Fruit fly (Drosophila melanogaster) whole organism, embryonic: ENCODE data around the gene AIMP2.
A peak's percentile ranks its signal among the peaks of the same experiment; 100 is the strongest.

Experiments
- Atf-2 ChIP-seq: fragments of 200-800 bp; sonication (Bioruptor generic); optimal IDR thresholded peaks from 2 replicates; lab custom pipeline; 2016; ENCODE audit warnings: missing biosample characterization, missing genetic modification characterization
- Atf3 ChIP-seq: fragments of 200-800 bp; sonication (Bioruptor generic); optimal IDR thresholded peaks from 3 replicates; lab custom pipeline; 2016; ENCODE audit warnings: missing biosample characterization, missing genetic modification characterization
- CG1024 ChIP-seq: fragments of 200-800 bp; sonication (Bioruptor generic); IDR thresholded peaks from 2 replicates; pipeline ENCODE4 v1.3.6; 2022; ENCODE audit warnings: missing biosample characterization, missing genetic modification characterization
- CG10543 ChIP-seq: fragments of 200-800 bp; sonication (Bioruptor generic); optimal IDR thresholded peaks from 3 replicates; lab custom pipeline; 2017; ENCODE audit warnings: missing biosample characterization, mild to moderate bottlenecking, missing genetic modification characterization, moderate library complexity
- CG12219 ChIP-seq: fragments of 200-800 bp; sonication (Bioruptor generic); optimal IDR thresholded peaks from 3 replicates; lab custom pipeline; 2018; ENCODE audit warnings: missing biosample characterization, mild to moderate bottlenecking, missing genetic modification characterization
- CG12769 ChIP-seq: fragments of 200-800 bp; sonication (Bioruptor generic); optimal IDR thresholded peaks from 2 replicates; lab custom pipeline; 2019; ENCODE audit warnings: missing biosample characterization, mild to moderate bottlenecking, missing genetic modification characterization, moderate library complexity
- CG13123 ChIP-seq: fragments of 200-800 bp; sonication (Bioruptor generic); optimal IDR thresholded peaks from 2 replicates; lab custom pipeline; 2016; ENCODE audit warnings: missing biosample characterization, missing genetic modification characterization
- CG15601 ChIP-seq: fragments of 200-800 bp; sonication (Bioruptor generic); optimal IDR thresholded peaks from 3 replicates; lab custom pipeline; 2019; ENCODE audit warnings: missing biosample characterization, mild to moderate bottlenecking, missing genetic modification characterization, moderate library complexity
- CG17385 ChIP-seq: fragments of 200-800 bp; sonication (Bioruptor generic); optimal IDR thresholded peaks from 3 replicates; lab custom pipeline; 2018; ENCODE audit warnings: missing biosample characterization, mild to moderate bottlenecking, missing genetic modification characterization
- CG18764 ChIP-seq: fragments of 200-800 bp; sonication (Bioruptor generic); optimal IDR thresholded peaks from 3 replicates; lab custom pipeline; 2016; ENCODE audit warnings: missing biosample characterization, missing genetic modification characterization
- CG2129 ChIP-seq: fragments of 200-800 bp; sonication (Bioruptor generic); IDR thresholded peaks from 2 replicates; pipeline ENCODE4 v1.3.6; 2022; ENCODE audit warnings: missing biosample characterization, missing genetic modification characterization; ENCODE audit not compliant: partially characterized antibody
- CG31365 ChIP-seq: fragments of 200-800 bp; sonication (Bioruptor generic); optimal IDR thresholded peaks from 2 replicates; lab custom pipeline; 2018; ENCODE audit warnings: missing biosample characterization, mild to moderate bottlenecking, missing genetic modification characterization
- CG31441 ChIP-seq: fragments of 200-800 bp; sonication (Bioruptor generic); IDR thresholded peaks from 2 replicates; pipeline ENCODE4 v1.3.6; 2022; ENCODE audit warnings: missing biosample characterization, missing genetic modification characterization
- CG3726 ChIP-seq: fragments of 200-800 bp; sonication (Bioruptor generic); IDR thresholded peaks from 3 replicates; pipeline ENCODE4, ENCODE4 v1.3.6; 2022; ENCODE audit warnings: missing biosample characterization, missing genetic modification characterization
- CG4360 ChIP-seq: fragments of 200-800 bp; sonication (Bioruptor generic); IDR thresholded peaks from 2 replicates; pipeline ENCODE4 v1.3.6; 2022; ENCODE audit warnings: missing biosample characterization, missing genetic modification characterization
- CG6689 ChIP-seq: fragments of 200-800 bp; sonication (Bioruptor generic); IDR thresholded peaks from 2 replicates; pipeline ENCODE4 v1.3.6; 2022; ENCODE audit warnings: missing biosample characterization, missing genetic modification characterization
- CG7963 ChIP-seq: fragments of 200-800 bp; sonication (Bioruptor generic); IDR thresholded peaks from 3 replicates; pipeline ENCODE4 v1.3.6; 2022; ENCODE audit warnings: missing biosample characterization, missing genetic modification characterization; ENCODE audit not compliant: partially characterized antibody
- CG9817 ChIP-seq: fragments of 200-800 bp; sonication (Bioruptor generic); optimal IDR thresholded peaks from 2 replicates; lab custom pipeline; 2018; ENCODE audit warnings: missing biosample characterization, mild to moderate bottlenecking, missing genetic modification characterization, moderate library complexity
- CTCF ChIP-seq: fragments of 200-800 bp; sonication (Bioruptor generic); optimal IDR thresholded peaks from 2 replicates; lab custom pipeline; 2017; ENCODE audit warnings: missing biosample characterization, mild to moderate bottlenecking, missing genetic modification characterization, moderate library complexity
- CrebB ChIP-seq: fragments of 200-800 bp; sonication (Bioruptor generic); optimal IDR thresholded peaks from 3 replicates; lab custom pipeline; 2018; ENCODE audit warnings: missing biosample characterization, mild to moderate bottlenecking, missing genetic modification characterization
- Dek ChIP-seq: fragments of 200-800 bp; sonication (Bioruptor generic); optimal IDR thresholded peaks from 3 replicates; lab custom pipeline; 2019; ENCODE audit warnings: missing biosample characterization, mild to moderate bottlenecking, missing genetic modification characterization, moderate library complexity
- Dip3 ChIP-seq: fragments of 200-800 bp; sonication (Bioruptor generic); optimal IDR thresholded peaks from 3 replicates; lab custom pipeline; 2016; ENCODE audit warnings: missing biosample characterization, missing genetic modification characterization
- HLH3B ChIP-seq: fragments of 200-800 bp; sonication (Bioruptor generic); IDR thresholded peaks from 2 replicates; pipeline ENCODE4 v1.3.6; 2022; ENCODE audit warnings: missing biosample characterization, missing genetic modification characterization
- Mad ChIP-seq: fragments of 200-800 bp; sonication (Bioruptor generic); optimal IDR thresholded peaks from 2 replicates; lab custom pipeline; 2016; ENCODE audit warnings: missing biosample characterization, missing genetic modification characterization
- NK7.1 ChIP-seq: fragments of 200-800 bp; sonication (Bioruptor generic); optimal IDR thresholded peaks from 3 replicates; lab custom pipeline; 2016; ENCODE audit warnings: missing biosample characterization, missing genetic modification characterization
- Neu2 ChIP-seq: fragments of 200-800 bp; sonication (Bioruptor generic); optimal IDR thresholded peaks from 3 replicates; lab custom pipeline; 2016; ENCODE audit warnings: missing biosample characterization, missing genetic modification characterization, borderline replicate concordance
- Oli ChIP-seq: fragments of 200-800 bp; sonication (Bioruptor generic); optimal IDR thresholded peaks from 2 replicates; lab custom pipeline; 2018; ENCODE audit warnings: missing biosample characterization, mild to moderate bottlenecking, missing genetic modification characterization, moderate library complexity
- Scr ChIP-seq: fragments of 200-800 bp; sonication (Bioruptor generic); IDR thresholded peaks from 2 replicates; pipeline ENCODE4 v1.3.6; 2022; ENCODE audit warnings: missing biosample characterization, missing genetic modification characterization; ENCODE audit not compliant: partially characterized antibody
- Side ChIP-seq: fragments of 200-800 bp; sonication (Bioruptor generic); optimal IDR thresholded peaks from 2 replicates; lab custom pipeline; 2016; ENCODE audit warnings: missing biosample characterization, missing genetic modification characterization
- Stat92E ChIP-seq, 3 experiments: fragments of >200 bp in 2 of 3; fragments of 200-800 bp in 1 of 3; sonication (Bioruptor generic) in 1 of 3; optimal IDR thresholded peaks; 2 replicates each; lab custom pipeline; 2017 to 2019; ENCODE audit warnings: missing biosample characterization in 3 of 3, missing genetic modification characterization in 3 of 3, mild to moderate bottlenecking in 1 of 3, moderate library complexity in 1 of 3
- ap ChIP-seq: fragments of 200-800 bp; sonication (Bioruptor generic); IDR thresholded peaks from 2 replicates; pipeline ENCODE4 v1.3.6; 2022; ENCODE audit warnings: missing biosample characterization, missing genetic modification characterization
- bsh ChIP-seq, 2 experiments: fragments of 200-800 bp; sonication (Bioruptor generic); optimal IDR thresholded peaks; 2 replicates each; lab custom pipeline; 2017 to 2018; ENCODE audit warnings: mild to moderate bottlenecking in 2 of 2, missing biosample characterization in 2 of 2, missing genetic modification characterization in 2 of 2, moderate library complexity in 1 of 2
- chinmo ChIP-seq: fragments of 200-800 bp; sonication (Bioruptor generic); IDR thresholded peaks from 4 replicates; pipeline ENCODE4 v1.3.6; 2022; ENCODE audit warnings: missing biosample characterization, missing genetic modification characterization; ENCODE audit not compliant: partially characterized antibody
- crc ChIP-seq: fragments of 200-800 bp; sonication (Bioruptor generic); optimal IDR thresholded peaks from 2 replicates; lab custom pipeline; 2016; ENCODE audit warnings: missing biosample characterization, missing genetic modification characterization
- ewg ChIP-seq: fragments of 200-800 bp; sonication (Bioruptor generic); optimal IDR thresholded peaks from 3 replicates; lab custom pipeline; 2017; ENCODE audit warnings: mild to moderate bottlenecking, missing biosample characterization, missing genetic modification reagents, missing genetic modification characterization
- exex ChIP-seq: fragments of 200-800 bp; sonication (Bioruptor generic); optimal IDR thresholded peaks from 4 replicates; lab custom pipeline; 2018; ENCODE audit warnings: missing biosample characterization, mild to moderate bottlenecking, missing genetic modification characterization, moderate library complexity
- fd102C ChIP-seq: fragments of 200-800 bp; sonication (Bioruptor generic); optimal IDR thresholded peaks from 2 replicates; lab custom pipeline; 2018; ENCODE audit warnings: missing biosample characterization, mild to moderate bottlenecking, missing genetic modification characterization, moderate library complexity
- fd3F ChIP-seq: fragments of 200-800 bp; sonication (Bioruptor generic); optimal IDR thresholded peaks from 2 replicates; lab custom pipeline; 2018; ENCODE audit warnings: missing biosample characterization, mild to moderate bottlenecking, missing genetic modification characterization, moderate library complexity
- fu2 ChIP-seq: fragments of 200-800 bp; sonication (Bioruptor generic); optimal IDR thresholded peaks from 2 replicates; lab custom pipeline; 2016; ENCODE audit warnings: missing biosample characterization, missing genetic modification characterization
- mirr ChIP-seq: fragments of 200-800 bp; sonication (Bioruptor generic); optimal IDR thresholded peaks from 3 replicates; lab custom pipeline; 2018; ENCODE audit warnings: missing biosample characterization, mild to moderate bottlenecking, missing genetic modification characterization
- onecut ChIP-seq: fragments of 200-800 bp; sonication (Bioruptor generic); IDR thresholded peaks from 2 replicates; pipeline ENCODE4 v1.3.6; 2022; ENCODE audit warnings: missing biosample characterization, missing genetic modification characterization
- otp ChIP-seq: fragments of 200-800 bp; sonication (Bioruptor generic); IDR thresholded peaks from 3 replicates; pipeline ENCODE4, ENCODE4 v1.3.6; 2022; ENCODE audit warnings: missing biosample characterization, missing genetic modification characterization
- peb ChIP-seq: fragments of 200-800 bp; sonication (Bioruptor generic); IDR thresholded peaks from 2 replicates; pipeline ENCODE4 v1.3.6; 2022; ENCODE audit warnings: missing biosample characterization, missing genetic modification characterization
- pho ChIP-seq: fragments of 200-800 bp; sonication (Bioruptor generic); optimal IDR thresholded peaks from 2 replicates; lab custom pipeline; 2016; ENCODE audit warnings: missing biosample characterization, missing genetic modification characterization
- salm ChIP-seq: fragments of 200-800 bp; sonication (Bioruptor generic); optimal IDR thresholded peaks from 2 replicates; lab custom pipeline; 2018; ENCODE audit warnings: missing biosample characterization, mild to moderate bottlenecking, missing genetic modification characterization
- sc ChIP-seq, 3 experiments: fragments of >200 bp in 2 of 3; fragments of 200-800 bp in 1 of 3; sonication (Bioruptor generic) in 1 of 3; optimal IDR thresholded peaks; 2 replicates in 2 of 3; 3 replicates in 1 of 3; lab custom pipeline; 2017; ENCODE audit warnings: mild to moderate bottlenecking in 1 of 3, missing biosample characterization in 1 of 3, missing genetic modification characterization in 1 of 3, missing genetic modification reagents in 1 of 3
- scrt ChIP-seq: fragments of 200-800 bp; sonication (Bioruptor generic); optimal IDR thresholded peaks from 2 replicates; lab custom pipeline; 2018; ENCODE audit warnings: missing biosample characterization, mild to moderate bottlenecking, missing genetic modification characterization, moderate library complexity
- sd ChIP-seq: fragments of 200-800 bp; sonication (Bioruptor generic); optimal IDR thresholded peaks from 3 replicates; lab custom pipeline; 2018; ENCODE audit warnings: missing biosample characterization, mild to moderate bottlenecking, missing genetic modification characterization, moderate library complexity
- sr ChIP-seq: fragments of 200-800 bp; sonication (Bioruptor generic); IDR thresholded peaks from 3 replicates; pipeline ENCODE4 v1.3.6; 2022; ENCODE audit warnings: missing biosample characterization, missing genetic modification characterization
- sug ChIP-seq: fragments of 200-800 bp; optimal IDR thresholded peaks from 2 replicates; lab custom pipeline; 2019; ENCODE audit warnings: missing biosample characterization, mild to moderate bottlenecking, missing genetic modification characterization, moderate library complexity
- unpg ChIP-seq: fragments of 200-800 bp; sonication (Bioruptor generic); optimal IDR thresholded peaks from 3 replicates; lab custom pipeline; 2018; ENCODE audit warnings: missing biosample characterization, mild to moderate bottlenecking, missing genetic modification characterization, moderate library complexity

AIMP2 gene

DNA sequence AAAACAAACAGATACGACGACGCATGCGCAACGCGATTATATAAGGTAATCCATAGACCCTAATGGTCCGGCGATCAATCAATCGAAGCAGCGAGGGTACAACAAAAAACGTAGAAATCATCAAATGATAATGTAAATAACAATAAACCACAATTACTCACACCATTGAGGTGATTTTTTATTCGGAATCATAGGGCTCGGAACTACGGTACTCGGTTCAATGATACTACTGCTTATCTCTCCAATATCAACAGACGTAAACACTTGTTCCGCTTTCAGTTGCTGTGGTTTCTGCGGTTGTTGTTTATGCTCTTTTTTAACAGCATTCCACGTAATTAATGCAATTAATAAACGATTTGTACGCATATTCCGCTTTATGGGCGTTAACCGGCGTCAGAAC lies 14.5 kb downstream of the AIMP2 start (continued):
- TF ChIP-seq ap (GFP tag; lab: Robert Waterston, UW) (no peak), Stat92E (GFP tag; optimal IDR thresholded peaks at IDR 0.05; lab: Kevin White, UChicago) (no peak), onecut (GFP tag; lab: Robert Waterston, UW) (0 out of 2 replicates have a peak, but pooled peaks have one; percentile 24), CG3726 (GFP tag; lab: Robert Waterston, UW) (no peak), CG12219 (GFP tag; lab: Kevin White, UChicago) (no peak), Side (no peak), scrt (GFP tag; lab: Kevin White, UChicago) (no peak), Neu2 (GFP tag; lab: Kevin White, UChicago) (no peak), Oli (tag; lab: Kevin White, UChicago) (no peak), sd (tag; lab: Kevin White, UChicago) (peak; percentile 42), CG1024 (GFP tag; lab: Robert Waterston, UW) (no peak), ewg (GFP tag; lab: Kevin White, UChicago) (no peak), otp (GFP tag; lab: Robert Waterston, UW) (no peak), fd3F (GFP tag; lab: Kevin White, UChicago) (no peak), exex (peak; percentile 99), pho (GFP tag; lab: Kevin White, UChicago) (no peak), CG13123 (GFP tag; lab: Kevin White, UChicago) (no peak), CG4360 (GFP tag; lab: Robert Waterston, UW) (no peak), Atf3 (GFP tag; lab: Kevin White, UChicago) (no peak), NK7.1 (no peak), chinmo (no peak; the same call in 3 of the 4 replicates), sc (optimal IDR thresholded peaks at IDR 0.05; lab: Kevin White, UChicago) (no peak), sc (GFP tag; optimal IDR thresholded peaks at IDR 0.05; lab: Kevin White, UChicago) (no peak), Mad (GFP tag; lab: Kevin White, UChicago) (no peak), Scr (GFP tag; lab: Robert Waterston, UW) (no peak), CG18764 (GFP tag; lab: Kevin White, UChicago) (no peak), CG10543 (GFP tag; lab: Kevin White, UChicago) (peak; percentile 19), CTCF (GFP tag; lab: Kevin White, UChicago) (no peak), CG31365 (tag; lab: Kevin White, UChicago) (no peak), fu2 (GFP tag; lab: Kevin White, UChicago) (no peak), CG17385 (no peak), CG12769 (no peak), sug (peak; percentile 79), CG6689 (GFP tag; lab: Robert Waterston, UW) (no peak), CG31441 (GFP tag; lab: Robert Waterston, UW) (no peak), mirr (GFP tag; lab: Kevin White, UChicago) (peak; percentile 74), CG15601 (no peak), unpg (GFP tag; lab: Kevin White, UChicago) (no peak), Atf-2 (GFP tag; lab: Kevin White, UChicago) (no peak), sr (GFP tag; lab: Robert Waterston, UW) (no peak), CG7963 (GFP tag; lab: Robert Waterston, UW) (no peak), CG2129 (GFP tag; lab: Robert Waterston, UW) (no peak), fd102C (GFP tag; lab: Kevin White, UChicago) (no peak), Dek (tag; lab: Kevin White, UChicago) (no peak), peb (GFP tag; lab: Robert Waterston, UW) (no peak), Dip3 (GFP tag; lab: Kevin White, UChicago) (no peak), CrebB (no peak), crc (GFP tag; lab: Kevin White, UChicago) (no peak), CG9817 (tag; lab: Kevin White, UChicago) (no peak), HLH3B (GFP tag; lab: Robert Waterston, UW) (no peak), salm (tag; lab: Kevin White, UChicago) (no peak), bsh (GFP tag; optimal IDR thresholded peaks at IDR 0.05; lab: Kevin White, UChicago) (no peak)
